Fruit fly (Drosophila melanogaster) Kc167 (cell line): ENCODE results near the gene CG3726.
"Not testable (repeated sequence)": the region's sequence is repeated elsewhere in the genome, so short reads cannot be mapped to it uniquely, and the experiment has no call there.

Experiments used
- Myc ChIP-seq: fragments of >200 bp; optimal IDR thresholded peaks from 2 replicates; lab custom pipeline; 2017; ENCODE audit warnings: missing external identifiers
- Sin3A ChIP-seq: fragments of >200 bp; optimal IDR thresholded peaks from 2 replicates; lab custom pipeline; 2018; ENCODE audit warnings: missing external identifiers
- h ChIP-seq: fragments of >200 bp; optimal IDR thresholded peaks from 3 replicates; lab custom pipeline; 2018; ENCODE audit warnings: missing external identifiers
- insv ChIP-seq: fragments of >200 bp; optimal IDR thresholded peaks from 3 replicates; lab custom pipeline; 2018; ENCODE audit warnings: missing external identifiers
- psq ChIP-seq: fragments of >200 bp; optimal IDR thresholded peaks from 2 replicates; lab custom pipeline; 2017; ENCODE audit warnings: missing external identifiers
- ttk ChIP-seq: sonication (Bioruptor generic); optimal IDR thresholded peaks from 2 replicates; lab custom pipeline; 2017; ENCODE audit warnings: missing external identifiers

CG3726 gene

DNA sequence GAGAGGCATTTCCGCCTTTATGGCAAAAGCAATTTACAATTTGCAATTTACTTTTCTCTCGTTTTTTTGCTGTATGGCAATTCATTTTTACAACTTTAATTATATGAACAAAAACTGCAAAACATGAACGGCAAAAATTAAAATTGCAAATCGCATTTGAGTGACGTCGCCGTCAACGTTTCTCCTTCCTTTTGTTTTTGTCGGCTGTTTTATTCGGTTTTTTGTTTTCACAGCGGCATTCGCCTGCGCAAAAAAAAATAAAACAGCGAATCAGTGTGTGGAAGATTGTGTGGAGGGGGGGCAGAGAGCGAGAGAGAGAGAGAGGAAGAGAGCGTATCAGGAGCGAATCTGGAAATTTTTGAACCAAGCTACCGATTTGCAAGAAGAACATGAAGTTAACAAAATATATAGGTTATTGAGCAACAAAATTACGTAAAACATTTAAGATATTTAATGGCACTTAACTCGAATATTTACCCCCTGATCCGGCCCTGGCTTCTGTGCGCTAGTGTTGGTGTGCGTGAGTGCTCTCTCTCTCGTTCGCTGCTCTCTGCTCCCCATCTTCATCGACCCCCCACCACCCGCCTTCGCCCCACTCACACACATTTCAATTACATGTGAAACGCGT is 1.7 kb downstream of the CG3726 start:
- TF ChIP-seq insv (lab: Kevin White, UChicago) (peak; percentile 56), h (peak; percentile 72), psq (lab: Kevin White, UChicago) (peak; percentile 96), ttk (lab: Kevin White, UChicago) (no peak), Sin3A (no peak)

DNA sequence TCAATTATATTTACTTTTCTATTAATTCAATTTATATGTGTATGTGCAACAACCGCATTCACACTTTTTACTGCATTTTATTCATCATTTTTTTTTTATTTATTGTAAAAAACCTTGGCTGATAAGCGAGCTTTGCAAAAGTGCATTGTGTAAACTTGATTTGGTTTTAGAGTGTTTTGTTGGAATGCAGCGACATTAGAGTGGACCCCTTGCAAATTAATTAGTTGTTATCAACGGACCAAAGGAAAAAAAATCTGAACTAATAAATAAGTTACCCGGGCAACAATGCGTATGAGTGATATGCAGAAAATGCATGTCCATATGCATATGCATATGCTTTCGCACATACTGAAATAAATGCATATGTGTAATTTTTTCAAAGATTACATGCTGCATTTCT is 4.0 kb downstream of the CG3726 start:
- TF ChIP-seq Sin3A (no peak), ttk (lab: Kevin White, UChicago) (no peak), psq (lab: Kevin White, UChicago) (no peak), Myc (lab: Kevin White, UChicago) (no peak), h (no peak), insv (lab: Kevin White, UChicago) (no peak)

DNA sequence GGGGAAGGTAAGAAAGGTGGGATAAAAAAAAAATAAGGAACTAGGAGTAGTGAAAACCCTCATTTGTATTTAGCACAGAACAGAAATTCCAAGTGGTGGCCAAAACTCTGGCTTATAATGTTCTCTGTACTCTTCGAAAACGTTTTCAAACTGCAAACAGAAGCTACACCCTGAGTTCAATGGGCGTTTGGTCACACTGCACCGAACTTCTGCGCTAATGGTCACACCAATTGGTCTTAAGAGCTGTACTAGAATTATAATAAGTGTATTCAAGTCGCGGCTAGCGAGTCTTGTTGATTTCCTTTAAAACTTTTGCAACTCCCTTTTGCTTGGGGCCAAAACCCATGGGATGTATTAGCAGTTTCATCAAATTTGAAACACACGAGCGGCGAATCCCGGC is 5.2 kb downstream of the CG3726 start:
- TF ChIP-seq psq (lab: Kevin White, UChicago) (no peak), Sin3A (no peak), h (no peak), ttk (lab: Kevin White, UChicago) (no peak), insv (lab: Kevin White, UChicago) (no peak), Myc (lab: Kevin White, UChicago) (no peak)

DNA sequence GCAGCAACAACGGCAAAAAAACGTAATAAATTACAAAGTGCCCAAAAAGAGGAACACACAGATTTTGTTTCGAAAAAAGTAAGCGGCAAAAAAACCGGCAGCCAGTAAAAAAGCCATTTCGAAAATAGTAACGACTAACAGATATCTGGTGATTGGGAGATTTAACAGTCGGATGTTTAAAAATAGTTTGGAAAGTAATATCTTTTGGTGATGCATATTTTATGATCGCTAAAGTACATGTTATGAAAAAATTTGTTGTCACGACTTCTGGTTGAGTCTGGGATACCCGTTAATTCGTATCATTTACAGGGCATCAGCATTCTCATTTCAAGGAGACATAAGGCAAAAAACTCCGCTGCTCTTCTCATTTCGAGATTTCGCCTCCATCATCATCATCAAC is 6.2 kb downstream of the CG3726 start:
- TF ChIP-seq ttk (lab: Kevin White, UChicago) (no peak), Sin3A (no peak), Myc (lab: Kevin White, UChicago) (no peak), psq (lab: Kevin White, UChicago) (no peak), insv (lab: Kevin White, UChicago) (no peak), h (no peak)

- no peak for TF ChIP-seq psq (lab: Kevin White, UChicago)
- TF ChIP-seq Myc (lab: Kevin White, UChicago) = no peak
- TF ChIP-seq h = no peak
- no peak for TF ChIP-seq Sin3A
- no peak for TF ChIP-seq insv (lab: Kevin White, UChicago)
- no peak for TF ChIP-seq ttk (lab: Kevin White, UChicago)
Measured at dm6 chrX:5924378-5924777, 7.5 kb downstream of the CG3726 start.

- TF ChIP-seq Myc (lab: Kevin White, UChicago) (no peak), Sin3A (no peak), insv (lab: Kevin White, UChicago) (no peak), h (no peak), psq (lab: Kevin White, UChicago) (no peak), ttk (lab: Kevin White, UChicago) (no peak)
Measured at dm6 chrX:5925793-5926418, 9.0 kb downstream of the CG3726 start.

- TF ChIP-seq insv (lab: Kevin White, UChicago) (no peak), ttk (lab: Kevin White, UChicago) (no peak), h (no peak), Myc (lab: Kevin White, UChicago) (no peak), psq (lab: Kevin White, UChicago) (no peak), Sin3A (no peak)
Measured at dm6 chrX:5926718-5927117, 9.8 kb downstream of the CG3726 start.

dm6 chrX:5932345-5932995 is 15.6 kb downstream of the CG3726 start:
- TF ChIP-seq ttk (lab: Kevin White, UChicago) = no peak
- TF ChIP-seq Myc (lab: Kevin White, UChicago) = no peak
- TF ChIP-seq h = no peak
- no peak for TF ChIP-seq Sin3A
- no peak for TF ChIP-seq psq (lab: Kevin White, UChicago)

DNA sequence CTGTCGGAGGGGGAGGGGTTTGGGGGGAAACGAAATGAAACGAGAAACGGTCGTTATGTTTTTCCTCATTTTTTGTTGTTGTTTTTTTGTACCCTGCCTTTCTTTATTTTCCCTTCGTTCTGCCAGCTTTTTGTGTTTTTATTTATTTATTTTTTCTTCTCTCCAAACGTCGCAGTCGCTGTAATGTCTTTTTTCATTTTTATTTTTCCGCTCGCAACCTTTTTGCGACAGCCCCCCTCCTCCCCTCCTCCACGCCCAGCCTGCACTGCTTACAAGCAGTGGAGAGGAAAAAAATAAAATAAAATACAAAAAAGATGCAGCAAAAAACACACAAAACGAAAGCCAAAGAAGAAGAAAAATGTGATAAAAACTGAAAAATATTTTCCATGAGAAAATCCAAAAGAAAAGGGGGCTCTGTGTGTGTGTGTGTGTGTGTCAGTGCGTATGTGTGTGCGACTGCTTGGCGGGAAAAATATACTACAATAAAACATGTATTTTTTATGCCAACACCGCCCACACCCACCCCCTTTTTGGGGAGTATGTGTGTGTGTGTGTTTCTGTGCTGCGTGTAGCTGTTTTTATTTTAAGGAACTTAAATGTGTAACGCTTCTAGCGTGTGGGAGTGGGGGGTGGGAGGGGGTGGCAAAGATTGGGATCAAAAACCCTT is 18.3 kb downstream of the CG3726 start:
- no peak for TF ChIP-seq ttk (lab: Kevin White, UChicago)
- TF ChIP-seq psq (lab: Kevin White, UChicago) = no peak
- TF ChIP-seq h = no peak
- TF ChIP-seq insv (lab: Kevin White, UChicago) = no peak
- no peak for TF ChIP-seq Sin3A
- TF ChIP-seq Myc (lab: Kevin White, UChicago) = no peak

- TF ChIP-seq insv (lab: Kevin White, UChicago) (no peak), Myc (lab: Kevin White, UChicago) (no peak), ttk (lab: Kevin White, UChicago) (no peak), psq (lab: Kevin White, UChicago) (no peak), Sin3A (no peak), h (no peak)
Measured at dm6 chrX:5941824-5942223, 24.9 kb downstream of the CG3726 start.

DNA sequence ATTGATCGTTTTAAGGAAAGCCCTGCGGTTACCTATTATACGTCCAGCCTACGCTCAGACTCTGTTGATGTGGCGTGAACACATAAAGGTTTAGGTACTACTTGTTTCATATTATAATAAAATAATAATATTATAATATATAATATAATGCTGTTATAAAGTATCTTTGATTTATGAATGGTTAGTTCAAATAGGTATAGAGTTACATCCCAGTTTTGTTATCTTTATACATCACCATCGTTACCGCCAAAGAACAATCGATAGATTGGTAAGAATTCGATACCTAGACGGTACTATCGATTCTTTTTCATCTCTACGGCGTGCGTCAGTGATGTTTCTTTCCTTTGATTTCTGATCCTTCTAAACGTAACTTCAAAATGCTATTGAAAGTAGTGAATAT is 25.4 kb downstream of the CG3726 start, which contains the start of gene CG12728:
TSS of gene CG12728 (plus strand) at position 301 of the 400 bp plus-strand sequence.
- TF ChIP-seq insv, psq, ttk (lab: Kevin White, UChicago): not testable (repeated sequence)
